Worm (Caenorhabditis elegans): Measurements from ENCODE around the gene F58E2.3.

ce11 chrIV:3467128-3467527 is at the start of gene F58E2.3:
- no peak for TF ChIP-seq ztf-25 (GFP tag; IDR thresholded peaks at IDR 0.05)
- no peak for TF ChIP-seq atf-7 (tag; optimal IDR thresholded peaks at IDR 0.05)
- TF ChIP-seq ets-4 (GFP tag; optimal IDR thresholded peaks at IDR 0.05): no peak
- no peak for TF ChIP-seq ceh-79 (tag; optimal IDR thresholded peaks at IDR 0.05)
- no peak for TF ChIP-seq ceh-100 (GFP tag; IDR thresholded peaks at IDR 0.05)
- no peak for TF ChIP-seq egl-18 (GFP tag; IDR thresholded peaks at IDR 0.05)
- no peak for TF ChIP-seq die-1 (tag; optimal IDR thresholded peaks at IDR 0.05)
- TF ChIP-seq him-1 (tag; optimal IDR thresholded peaks at IDR 0.05): no peak
- no peak for TF ChIP-seq mxl-1 (tag; optimal IDR thresholded peaks at IDR 0.05)
- TF ChIP-seq mcd-1 (GFP tag; IDR thresholded peaks at IDR 0.05): no peak
- TF ChIP-seq Y79H2A.3 (GFP tag; conservative IDR thresholded peaks at IDR 0.05): no peak
- TF ChIP-seq nfya-1 (tag; optimal IDR thresholded peaks at IDR 0.05; ENCODE audit: borderline replicate concordance, insufficient read depth): no peak
- no peak for TF ChIP-seq mes-4 (tag; optimal IDR thresholded peaks at IDR 0.05)
